Worm (Caenorhabditis elegans): ENCODE measurements around the gene srlf-29.

DNA sequence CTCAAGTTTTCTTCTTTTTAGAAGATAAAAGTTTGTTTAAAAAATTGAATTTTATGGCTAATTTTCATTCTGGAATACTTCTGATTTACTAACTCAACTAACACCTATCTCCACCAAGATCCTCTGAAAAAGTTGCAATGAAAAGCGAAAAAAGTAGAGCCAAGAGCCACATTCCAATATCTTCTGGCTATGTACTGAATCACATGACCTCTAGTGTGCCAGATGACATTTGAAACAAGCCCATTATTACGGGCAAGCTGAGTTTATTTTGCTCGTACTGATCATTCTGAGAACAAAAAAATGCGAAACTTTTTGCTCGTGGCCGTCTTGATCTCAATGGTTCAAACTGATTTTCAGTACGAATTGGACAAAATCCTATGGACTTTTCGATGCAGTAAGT, 13.0 kb downstream of the srlf-29 start, which contains the start of gene irld-36:
- TF ChIP-seq med-1 (GFP tag; optimal IDR thresholded peaks at IDR 0.05; ENCODE audit: insufficient read depth) (no peak), ref-1 (GFP tag; conservative IDR thresholded peaks at IDR 0.05) (no peak)

Data from whole organism, midembryonic.